Fruit fly (Drosophila melanogaster) whole organism, embryonic: Measurements from ENCODE around the gene CG43448.

Experiments
- Abd-B ChIP-seq: fragments of 200-800 bp; sonication (Bioruptor generic); optimal IDR thresholded peaks from 2 replicates; lab custom pipeline; 2018; ENCODE audit warnings: missing biosample characterization, mild to moderate bottlenecking, missing genetic modification characterization, moderate library complexity
- Antp ChIP-seq: fragments of 200-800 bp; sonication (Bioruptor generic); optimal IDR thresholded peaks from 3 replicates; lab custom pipeline; 2016; ENCODE audit warnings: missing biosample characterization, missing genetic modification characterization
- CG10274 ChIP-seq: fragments of 200-800 bp; sonication (Bioruptor generic); optimal IDR thresholded peaks from 3 replicates; lab custom pipeline; 2017; ENCODE audit warnings: missing biosample characterization, mild to moderate bottlenecking, missing genetic modification characterization
- CG34376 ChIP-seq: fragments of 200-800 bp; sonication (Bioruptor generic); optimal IDR thresholded peaks from 2 replicates; lab custom pipeline; 2018; ENCODE audit warnings: missing biosample characterization, mild to moderate bottlenecking, missing genetic modification characterization
- CG8281 ChIP-seq: fragments of 200-800 bp; sonication (Bioruptor generic); optimal IDR thresholded peaks from 2 replicates; lab custom pipeline; 2018; ENCODE audit warnings: missing biosample characterization, mild to moderate bottlenecking, missing genetic modification characterization, moderate library complexity
- CG9437 ChIP-seq: fragments of 200-800 bp; sonication (Bioruptor generic); optimal IDR thresholded peaks from 2 replicates; lab custom pipeline; 2018; ENCODE audit warnings: missing biosample characterization, mild to moderate bottlenecking, missing genetic modification characterization
- Sox100B ChIP-seq: fragments of 200-800 bp; sonication (Bioruptor generic); optimal IDR thresholded peaks from 3 replicates; lab custom pipeline; 2018; ENCODE audit warnings: missing biosample characterization, mild to moderate bottlenecking, missing genetic modification characterization
- croc ChIP-seq: fragments of 200-800 bp; sonication (Bioruptor generic); conservative IDR thresholded peaks from 3 replicates; pipeline ENCODE4 v1.3.6; 2022; ENCODE audit warnings: missing biosample characterization, missing genetic modification characterization
- hb ChIP-seq: fragments of 200-800 bp; sonication (Bioruptor generic); IDR thresholded peaks from 3 replicates; pipeline ENCODE4 v1.3.6; 2022; ENCODE audit warnings: missing biosample characterization, missing genetic modification characterization; ENCODE audit not compliant: partially characterized antibody
- nom ChIP-seq: fragments of 200-800 bp; sonication (Bioruptor generic); optimal IDR thresholded peaks from 2 replicates; lab custom pipeline; 2017; ENCODE audit warnings: missing biosample characterization, missing genetic modification characterization, mild to moderate bottlenecking, moderate library complexity, missing genetic modification reagents
- sisA ChIP-seq: fragments of 200-800 bp; sonication (Bioruptor generic); IDR thresholded peaks from 2 replicates; pipeline ENCODE4 v1.3.6; 2022; ENCODE audit warnings: missing biosample characterization, missing genetic modification characterization
- tll ChIP-seq, 2 experiments: fragments of 200-800 bp in 1 of 2; fragments of >200 bp in 1 of 2; sonication (Bioruptor generic) in 1 of 2; optimal IDR thresholded peaks; 2 replicates each; lab custom pipeline; 2017 to 2019; ENCODE audit warnings: missing biosample characterization in 2 of 2, missing genetic modification characterization in 2 of 2, mild to moderate bottlenecking in 1 of 2, moderate library complexity in 1 of 2

DNA sequence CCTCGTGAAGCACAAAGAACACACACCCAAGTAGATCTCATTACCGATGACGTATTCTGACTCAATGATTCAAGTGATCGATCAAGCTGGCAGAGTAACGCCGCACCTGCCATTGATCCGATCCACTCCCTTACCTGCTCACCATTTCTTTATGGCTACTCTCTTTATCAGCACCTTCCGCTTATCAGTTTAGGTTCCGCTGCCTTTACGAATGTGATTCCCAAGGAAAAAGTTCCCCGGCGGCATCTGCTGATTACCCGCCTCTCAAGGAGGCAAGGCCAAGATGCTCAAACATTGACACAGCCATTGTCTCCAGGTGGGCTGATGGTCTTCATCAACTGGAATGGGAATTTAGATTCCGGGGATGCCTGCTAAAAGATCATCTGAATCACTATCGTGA, 22.5 kb downstream of the CG43448 start:
- no peak for TF ChIP-seq Abd-B (GFP tag; lab: Kevin White, UChicago)
- no peak for TF ChIP-seq Sox100B (GFP tag; lab: Kevin White, UChicago)
- TF ChIP-seq tll (GFP tag; optimal IDR thresholded peaks at IDR 0.05; lab: Kevin White, UChicago), result no peak
- no peak for TF ChIP-seq sisA (GFP tag; lab: Robert Waterston, UW)
- no peak for TF ChIP-seq CG9437 (GFP tag; lab: Kevin White, UChicago)
- no peak for TF ChIP-seq croc
- no peak for TF ChIP-seq Antp
- TF ChIP-seq nom (GFP tag; lab: Kevin White, UChicago), result no peak
- TF ChIP-seq hb (GFP tag; lab: Robert Waterston, UW), result 0 out of 3 replicates have a peak, but pooled peaks have one; percentile 9
- TF ChIP-seq CG8281 (tag; lab: Kevin White, UChicago), result no peak
- TF ChIP-seq CG34376 (GFP tag; lab: Kevin White, UChicago), result no peak
- no peak for TF ChIP-seq CG10274 (GFP tag; lab: Kevin White, UChicago)
